Fruit fly (Drosophila melanogaster) whole organism, embryonic: ENCODE data around the gene Pgant35A.

Experiments
- ATbp ChIP-seq: fragments of 200-800 bp; sonication (Bioruptor generic); optimal IDR thresholded peaks from 2 replicates; lab custom pipeline; 2017; ENCODE audit warnings: missing biosample characterization, mild to moderate bottlenecking, missing genetic modification characterization, missing genetic modification reagents
- Atf6 ChIP-seq: fragments of 200-800 bp; sonication (Bioruptor generic); IDR thresholded peaks from 2 replicates; pipeline ENCODE4 v1.3.6; 2022; ENCODE audit warnings: missing biosample characterization, missing genetic modification characterization
- Awh ChIP-seq: fragments of 200-800 bp; sonication (Bioruptor generic); IDR thresholded peaks from 2 replicates; pipeline ENCODE4, ENCODE4 v1.3.6; 2022; ENCODE audit warnings: missing biosample characterization, missing genetic modification characterization
- BEAF-32 ChIP-seq: fragments of 200-800 bp; sonication (Bioruptor generic); optimal IDR thresholded peaks from 3 replicates; lab custom pipeline; 2017; ENCODE audit warnings: missing biosample characterization, missing genetic modification characterization, mild to moderate bottlenecking, moderate library complexity, missing genetic modification reagents
- CG11696 ChIP-seq: fragments of 200-800 bp; sonication (Bioruptor generic); IDR thresholded peaks from 2 replicates; pipeline ENCODE4 v1.3.6; 2022; ENCODE audit warnings: missing biosample characterization, missing genetic modification characterization
- CG14014 ChIP-seq: fragments of 200-800 bp; sonication (Bioruptor generic); IDR thresholded peaks from 2 replicates; pipeline ENCODE4 v1.3.6; 2022; ENCODE audit warnings: missing biosample characterization, missing genetic modification characterization
- CG14441 ChIP-seq: fragments of 200-800 bp; sonication (Bioruptor generic); IDR thresholded peaks from 2 replicates; pipeline ENCODE4 v1.3.6; 2022; ENCODE audit warnings: missing biosample characterization, missing genetic modification characterization
- CG16779 ChIP-seq: fragments of 200-800 bp; sonication (Bioruptor generic); IDR thresholded peaks from 2 replicates; pipeline ENCODE4 v1.3.6; 2022; ENCODE audit warnings: missing biosample characterization, missing genetic modification characterization
- CG16863 ChIP-seq: fragments of 200-800 bp; sonication (Bioruptor generic); optimal IDR thresholded peaks from 3 replicates; lab custom pipeline; 2016; ENCODE audit warnings: missing biosample characterization, missing genetic modification characterization
- CG17359 ChIP-seq: fragments of 200-800 bp; sonication (Bioruptor generic); optimal IDR thresholded peaks from 3 replicates; lab custom pipeline; 2018; ENCODE audit warnings: missing biosample characterization, mild to moderate bottlenecking, missing genetic modification characterization, moderate library complexity
- CG17361 ChIP-seq: fragments of 200-800 bp; sonication (Bioruptor generic); IDR thresholded peaks from 3 replicates; pipeline ENCODE4 v1.3.6; 2022; ENCODE audit warnings: missing biosample characterization, missing genetic modification characterization
- CG17612 ChIP-seq: fragments of 200-800 bp; sonication (Bioruptor generic); IDR thresholded peaks from 2 replicates; pipeline ENCODE4 v1.3.6; 2022; ENCODE audit warnings: missing biosample characterization, missing genetic modification characterization
- CG18011 ChIP-seq: fragments of 200-800 bp; sonication (Bioruptor generic); optimal IDR thresholded peaks from 2 replicates; lab custom pipeline; 2017; ENCODE audit warnings: missing biosample characterization, missing genetic modification characterization, mild to moderate bottlenecking, moderate library complexity, missing genotype
- CG31365 ChIP-seq: fragments of 200-800 bp; sonication (Bioruptor generic); optimal IDR thresholded peaks from 2 replicates; lab custom pipeline; 2018; ENCODE audit warnings: missing biosample characterization, mild to moderate bottlenecking, missing genetic modification characterization
- CG31388 ChIP-seq: fragments of 200-800 bp; sonication (Bioruptor generic); optimal IDR thresholded peaks from 2 replicates; lab custom pipeline; 2016; ENCODE audit warnings: missing biosample characterization, missing genetic modification characterization
- CG32767 ChIP-seq: fragments of 200-800 bp; sonication (Bioruptor generic); IDR thresholded peaks from 2 replicates; pipeline ENCODE4 v1.3.6; 2022; ENCODE audit warnings: missing biosample characterization, missing genetic modification characterization
- CG32772 ChIP-seq: fragments of 200-800 bp; sonication (Bioruptor generic); IDR thresholded peaks from 2 replicates; pipeline ENCODE4 v1.3.6; 2022; ENCODE audit warnings: missing biosample characterization, missing genetic modification characterization
- CG3407 ChIP-seq: fragments of 200-800 bp; sonication (Bioruptor generic); optimal IDR thresholded peaks from 2 replicates; lab custom pipeline; 2018; ENCODE audit warnings: missing biosample characterization, mild to moderate bottlenecking, missing genetic modification characterization
- CG34376 ChIP-seq: fragments of 200-800 bp; sonication (Bioruptor generic); optimal IDR thresholded peaks from 2 replicates; lab custom pipeline; 2018; ENCODE audit warnings: missing biosample characterization, mild to moderate bottlenecking, missing genetic modification characterization
- CG3847 ChIP-seq: fragments of 200-800 bp; sonication (Bioruptor generic); IDR thresholded peaks from 2 replicates; pipeline ENCODE4 v1.3.6; 2022; ENCODE audit warnings: missing biosample characterization, missing genetic modification characterization
- CG4328 ChIP-seq: fragments of 200-800 bp; sonication (Bioruptor generic); optimal IDR thresholded peaks from 3 replicates; lab custom pipeline; 2017; ENCODE audit warnings: missing biosample characterization, missing genetic modification reagents, missing genetic modification characterization
- CG4404 ChIP-seq: fragments of 200-800 bp; sonication (Bioruptor generic); IDR thresholded peaks from 2 replicates; pipeline ENCODE4 v1.3.6; 2022; ENCODE audit warnings: missing biosample characterization, missing genetic modification characterization
- CG4730 ChIP-seq: fragments of 200-800 bp; sonication (Bioruptor generic); IDR thresholded peaks from 2 replicates; pipeline ENCODE4 v1.3.6; 2022; ENCODE audit warnings: missing biosample characterization, missing genetic modification characterization
- CG8388 ChIP-seq: fragments of 200-800 bp; sonication (Bioruptor generic); optimal IDR thresholded peaks from 2 replicates; lab custom pipeline; 2019; ENCODE audit warnings: missing biosample characterization, mild to moderate bottlenecking, missing genetic modification characterization, moderate library complexity
- CG8765 ChIP-seq: fragments of 200-800 bp; sonication (Bioruptor generic); IDR thresholded peaks from 2 replicates; pipeline ENCODE4 v1.3.6; 2022; ENCODE audit warnings: missing biosample characterization, missing genetic modification characterization
- CG8944 ChIP-seq: fragments of 200-800 bp; sonication (Bioruptor generic); optimal IDR thresholded peaks from 3 replicates; lab custom pipeline; 2016; ENCODE audit warnings: missing biosample characterization, missing genetic modification characterization
- Dip2 ChIP-seq: fragments of 200-800 bp; sonication (Bioruptor generic); IDR thresholded peaks from 2 replicates; pipeline ENCODE4 v1.3.6; 2022; ENCODE audit warnings: missing biosample characterization, missing genetic modification characterization
- ERR ChIP-seq: fragments of 200-800 bp; sonication (Bioruptor generic); optimal IDR thresholded peaks from 2 replicates; lab custom pipeline; 2016; ENCODE audit warnings: missing biosample characterization, missing genetic modification characterization
- HmgZ ChIP-seq: fragments of 200-800 bp; sonication (Bioruptor generic); optimal IDR thresholded peaks from 2 replicates; lab custom pipeline; 2018; ENCODE audit warnings: missing biosample characterization, mild to moderate bottlenecking, missing genetic modification characterization
- Lim3 ChIP-seq: fragments of 200-800 bp; sonication (Bioruptor generic); IDR thresholded peaks from 2 replicates; pipeline ENCODE4 v1.3.6; 2022; ENCODE audit warnings: missing biosample characterization, missing genetic modification characterization
- Mad ChIP-seq: fragments of 200-800 bp; sonication (Bioruptor generic); optimal IDR thresholded peaks from 2 replicates; lab custom pipeline; 2016; ENCODE audit warnings: missing biosample characterization, missing genetic modification characterization
- Taf1 ChIP-seq: fragments of 200-800 bp; sonication (Bioruptor generic); IDR thresholded peaks from 2 replicates; pipeline ENCODE4 v1.3.6; 2022; ENCODE audit warnings: missing biosample characterization, missing genetic modification characterization
- YL-1 ChIP-seq: fragments of 200-800 bp; sonication (Bioruptor generic); optimal IDR thresholded peaks from 3 replicates; lab custom pipeline; 2017; ENCODE audit warnings: missing biosample characterization, mild to moderate bottlenecking, missing genetic modification characterization
- abd-A ChIP-seq: fragments of 200-800 bp; sonication (Bioruptor generic); optimal IDR thresholded peaks from 3 replicates; lab custom pipeline; 2019; ENCODE audit warnings: missing biosample characterization, mild to moderate bottlenecking, missing genetic modification characterization, moderate library complexity
- ato ChIP-seq: fragments of 200-800 bp; sonication (Bioruptor generic); IDR thresholded peaks from 2 replicates; pipeline ENCODE4 v1.3.6; 2022; ENCODE audit warnings: missing biosample characterization, missing genetic modification characterization; ENCODE audit not compliant: partially characterized antibody
- chinmo ChIP-seq: fragments of 200-800 bp; sonication (Bioruptor generic); IDR thresholded peaks from 4 replicates; pipeline ENCODE4 v1.3.6; 2022; ENCODE audit warnings: missing biosample characterization, missing genetic modification characterization; ENCODE audit not compliant: partially characterized antibody
- dati ChIP-seq: fragments of 200-800 bp; sonication (Bioruptor generic); IDR thresholded peaks from 2 replicates; pipeline ENCODE4 v1.3.6; 2022; ENCODE audit warnings: missing biosample characterization, missing genetic modification characterization
- dmrt99B ChIP-seq: fragments of 200-800 bp; sonication (Bioruptor generic); optimal IDR thresholded peaks from 2 replicates; lab custom pipeline; 2018; ENCODE audit warnings: missing biosample characterization, mild to moderate bottlenecking, missing genetic modification characterization, moderate library complexity
- gem ChIP-seq: fragments of 200-800 bp; sonication (Bioruptor generic); optimal IDR thresholded peaks from 2 replicates; lab custom pipeline; 2019; ENCODE audit warnings: missing biosample characterization, mild to moderate bottlenecking, missing genetic modification characterization, moderate library complexity
- gro ChIP-seq: fragments of 200-800 bp; sonication (Bioruptor generic); optimal IDR thresholded peaks from 2 replicates; lab custom pipeline; 2016; ENCODE audit warnings: missing biosample characterization, missing genetic modification characterization
- ham ChIP-seq: fragments of 200-800 bp; sonication (Bioruptor generic); IDR thresholded peaks from 2 replicates; pipeline ENCODE4 v1.3.6; 2022; ENCODE audit warnings: missing biosample characterization, missing genetic modification characterization
- insv ChIP-seq, 2 experiments: fragments of 200-800 bp; sonication (Bioruptor generic); optimal IDR thresholded peaks; 3 replicates each; lab custom pipeline; 2016 to 2018; ENCODE audit warnings: missing biosample characterization in 2 of 2, missing genetic modification characterization in 2 of 2
- lab ChIP-seq: fragments of 200-800 bp; sonication (Bioruptor generic); optimal IDR thresholded peaks from 3 replicates; lab custom pipeline; 2017; ENCODE audit warnings: missing biosample characterization, missing genetic modification characterization, mild to moderate bottlenecking, moderate library complexity, missing genetic modification reagents
- lov ChIP-seq, 2 experiments: fragments of 200-800 bp in 1 of 2; fragments of >200 bp in 1 of 2; sonication (Bioruptor generic) in 1 of 2; IDR thresholded peaks in 1 of 2; optimal IDR thresholded peaks in 1 of 2; 2 replicates in 1 of 2; 3 replicates in 1 of 2; pipeline versions ENCODE4 v1.3.6 to Lab custom; 2017 to 2022; ENCODE audit warnings: missing biosample characterization in 1 of 2, missing genetic modification characterization in 1 of 2
- pfk ChIP-seq: fragments of 200-800 bp; sonication (Bioruptor generic); optimal IDR thresholded peaks from 2 replicates; lab custom pipeline; 2018; ENCODE audit warnings: missing biosample characterization, mild to moderate bottlenecking, missing genetic modification characterization, moderate library complexity
- salm ChIP-seq: fragments of 200-800 bp; sonication (Bioruptor generic); optimal IDR thresholded peaks from 2 replicates; lab custom pipeline; 2018; ENCODE audit warnings: missing biosample characterization, mild to moderate bottlenecking, missing genetic modification characterization
- seq ChIP-seq: fragments of 200-800 bp; sonication (Bioruptor generic); IDR thresholded peaks from 2 replicates; pipeline ENCODE4 v1.3.6; 2022; ENCODE audit warnings: missing biosample characterization, missing genetic modification characterization
- sisA ChIP-seq: fragments of 200-800 bp; sonication (Bioruptor generic); IDR thresholded peaks from 2 replicates; pipeline ENCODE4 v1.3.6; 2022; ENCODE audit warnings: missing biosample characterization, missing genetic modification characterization
- sr ChIP-seq: fragments of 200-800 bp; sonication (Bioruptor generic); IDR thresholded peaks from 3 replicates; pipeline ENCODE4 v1.3.6; 2022; ENCODE audit warnings: missing biosample characterization, missing genetic modification characterization
- vfl ChIP-seq: fragments of 200-800 bp; sonication (Bioruptor generic); optimal IDR thresholded peaks from 2 replicates; lab custom pipeline; 2016; ENCODE audit warnings: missing biosample characterization, missing genetic modification characterization
- zfh1 ChIP-seq: fragments of 200-800 bp; sonication (Bioruptor generic); IDR thresholded peaks from 3 replicates; pipeline ENCODE4 v1.3.6; 2022; ENCODE audit warnings: missing biosample characterization, missing genetic modification characterization

Pgant35A gene

dm6 chr2L:14356793-14357372 lies 2.2 kb upstream of the Pgant35A start:
- TF ChIP-seq zfh1 (GFP tag; lab: Robert Waterston, UW) = no peak
- peak; percentile 52 for TF ChIP-seq CG32772 (GFP tag; lab: Robert Waterston, UW)
- no peak for TF ChIP-seq ERR (GFP tag; lab: Kevin White, UChicago)
- no peak for TF ChIP-seq dati (GFP tag; lab: Robert Waterston, UW)
- TF ChIP-seq YL-1 (GFP tag; lab: Kevin White, UChicago) = no peak
- TF ChIP-seq Dip2 (GFP tag; lab: Robert Waterston, UW) = no peak
- no peak for TF ChIP-seq pfk (GFP tag; lab: Kevin White, UChicago)
- no peak for TF ChIP-seq CG8944
- TF ChIP-seq CG17359 = peak; percentile 25
- no peak for TF ChIP-seq sr (GFP tag; lab: Robert Waterston, UW)
- no peak for TF ChIP-seq CG16779
- no peak for TF ChIP-seq chinmo (GFP tag; lab: Robert Waterston, UW)
- no peak for TF ChIP-seq lab (GFP tag; lab: Kevin White, UChicago)
- no peak for TF ChIP-seq insv (GFP tag; optimal IDR thresholded peaks at IDR 0.05; lab: Kevin White, UChicago)
- no peak for TF ChIP-seq gem (tag; lab: Kevin White, UChicago)
- TF ChIP-seq Mad = no peak
- no peak for TF ChIP-seq lov (optimal IDR thresholded peaks at IDR 0.05; lab: Kevin White, UChicago)
- no peak for TF ChIP-seq lov (GFP tag; IDR thresholded peaks at IDR 0.05; lab: Robert Waterston, UW)
- no peak for TF ChIP-seq ATbp (GFP tag; lab: Kevin White, UChicago)
- no peak for TF ChIP-seq Lim3 (GFP tag; lab: Robert Waterston, UW)
- TF ChIP-seq abd-A (tag; lab: Kevin White, UChicago) = no peak
- TF ChIP-seq CG14014 = no peak
- TF ChIP-seq CG17612 (GFP tag; lab: Robert Waterston, UW) = no peak
- TF ChIP-seq CG32767 (GFP tag; lab: Robert Waterston, UW) = no peak
- no peak for TF ChIP-seq BEAF-32 (GFP tag; lab: Kevin White, UChicago)
- TF ChIP-seq sisA = no peak
- TF ChIP-seq CG14441 (GFP tag; lab: Robert Waterston, UW) = no peak
- TF ChIP-seq CG4730 (GFP tag; lab: Robert Waterston, UW) = no peak
- TF ChIP-seq Awh (GFP tag; lab: Robert Waterston, UW) = 0 out of 2 replicates have a peak, but pooled peaks have one; percentile 25
- TF ChIP-seq CG34376 (GFP tag; lab: Kevin White, UChicago) = no peak
- no peak for TF ChIP-seq CG11696 (GFP tag; lab: Robert Waterston, UW)
- TF ChIP-seq CG3847 (GFP tag; lab: Robert Waterston, UW) = no peak
- no peak for TF ChIP-seq CG4404
- TF ChIP-seq CG31365 = no peak
- TF ChIP-seq HmgZ = no peak
- TF ChIP-seq CG8388 (GFP tag; lab: Kevin White, UChicago) = no peak
- no peak for TF ChIP-seq CG8765 (GFP tag; lab: Robert Waterston, UW)
- TF ChIP-seq ato (GFP tag; lab: Robert Waterston, UW) = no peak
- no peak for TF ChIP-seq CG17361 (GFP tag; lab: Robert Waterston, UW)
- TF ChIP-seq seq (GFP tag; lab: Robert Waterston, UW) = 0 out of 2 replicates have a peak, but pooled peaks have one; percentile 29
- no peak for TF ChIP-seq CG18011 (GFP tag; lab: Kevin White, UChicago)
- TF ChIP-seq salm (tag; lab: Kevin White, UChicago) = no peak
- no peak for TF ChIP-seq CG16863 (GFP tag; lab: Kevin White, UChicago)
- TF ChIP-seq CG31388 (GFP tag; lab: Kevin White, UChicago) = no peak
- TF ChIP-seq Atf6 (GFP tag; lab: Robert Waterston, UW) = no peak
- TF ChIP-seq CG4328 (GFP tag; lab: Kevin White, UChicago) = no peak
- no peak for TF ChIP-seq dmrt99B (tag; lab: Kevin White, UChicago)
- no peak for TF ChIP-seq Taf1 (GFP tag; lab: Robert Waterston, UW)
- TF ChIP-seq gro (GFP tag; lab: Kevin White, UChicago) = no peak
- TF ChIP-seq vfl (GFP tag; lab: Kevin White, UChicago) = no peak
- no peak for TF ChIP-seq ham (GFP tag; lab: Robert Waterston, UW)
- TF ChIP-seq CG3407 (GFP tag; lab: Kevin White, UChicago) = no peak
